Fruit fly (Drosophila melanogaster) whole organism, embryonic: ENCODE results near the gene CG8173.

Source experiments
- Antp ChIP-seq: fragments of 200-800 bp; sonication (Bioruptor generic); optimal IDR thresholded peaks from 3 replicates; lab custom pipeline; 2016; ENCODE audit warnings: missing biosample characterization, missing genetic modification characterization
- BEAF-32 ChIP-seq: fragments of 200-800 bp; sonication (Bioruptor generic); optimal IDR thresholded peaks from 3 replicates; lab custom pipeline; 2017; ENCODE audit warnings: missing biosample characterization, missing genetic modification characterization, mild to moderate bottlenecking, moderate library complexity, missing genetic modification reagents
- Bdp1 ChIP-seq: fragments of 200-800 bp; sonication (Bioruptor generic); optimal IDR thresholded peaks from 3 replicates; lab custom pipeline; 2016; ENCODE audit warnings: missing biosample characterization, missing genetic modification characterization
- CG11247 ChIP-seq: fragments of 200-800 bp; sonication (Bioruptor generic); IDR thresholded peaks from 2 replicates; pipeline ENCODE4 v1.3.6; 2022; ENCODE audit warnings: missing biosample characterization, missing genetic modification characterization
- CG11398 ChIP-seq: fragments of 200-800 bp; sonication (Bioruptor generic); optimal IDR thresholded peaks from 2 replicates; lab custom pipeline; 2016; ENCODE audit warnings: missing biosample characterization, missing genetic modification characterization
- CG12104 ChIP-seq: fragments of 200-800 bp; sonication (Bioruptor generic); optimal IDR thresholded peaks from 3 replicates; lab custom pipeline; 2016; ENCODE audit warnings: missing biosample characterization, missing genetic modification characterization
- CG13424 ChIP-seq: fragments of 200-800 bp; sonication (Bioruptor generic); optimal IDR thresholded peaks from 2 replicates; lab custom pipeline; 2019; ENCODE audit warnings: missing biosample characterization, mild to moderate bottlenecking, missing genetic modification characterization, moderate library complexity
- CG13775 ChIP-seq: fragments of 200-800 bp; sonication (Bioruptor generic); optimal IDR thresholded peaks from 3 replicates; lab custom pipeline; 2017; ENCODE audit warnings: missing biosample characterization, mild to moderate bottlenecking, missing genetic modification characterization
- CG14860 ChIP-seq: fragments of 200-800 bp; sonication (Bioruptor generic); IDR thresholded peaks from 3 replicates; pipeline ENCODE4 v1.3.6; 2022; ENCODE audit warnings: missing biosample characterization, missing genetic modification characterization; ENCODE audit not compliant: partially characterized antibody
- CG17186 ChIP-seq: fragments of 200-800 bp; sonication (Bioruptor generic); optimal IDR thresholded peaks from 3 replicates; lab custom pipeline; 2017; ENCODE audit warnings: missing biosample characterization, missing genetic modification reagents, missing genetic modification characterization
- CG17328 ChIP-seq: fragments of 200-800 bp; sonication (Bioruptor generic); IDR thresholded peaks from 2 replicates; pipeline ENCODE4 v1.3.6; 2022; ENCODE audit warnings: missing biosample characterization, missing genetic modification characterization
- CG17385 ChIP-seq: fragments of 200-800 bp; sonication (Bioruptor generic); optimal IDR thresholded peaks from 3 replicates; lab custom pipeline; 2018; ENCODE audit warnings: missing biosample characterization, mild to moderate bottlenecking, missing genetic modification characterization
- CG17829 ChIP-seq: fragments of 200-800 bp; optimal IDR thresholded peaks from 2 replicates; lab custom pipeline; 2019; ENCODE audit warnings: missing biosample characterization, mild to moderate bottlenecking, missing genetic modification characterization, moderate library complexity
- CG18476 ChIP-seq: fragments of 200-800 bp; sonication (Bioruptor generic); optimal IDR thresholded peaks from 2 replicates; lab custom pipeline; 2016; ENCODE audit warnings: missing biosample characterization, mild to moderate bottlenecking, missing genetic modification characterization
- CG30020 ChIP-seq: fragments of 200-800 bp; optimal IDR thresholded peaks from 2 replicates; lab custom pipeline; 2019; ENCODE audit warnings: missing biosample characterization, mild to moderate bottlenecking, missing genetic modification characterization, moderate library complexity
- CG3407 ChIP-seq: fragments of 200-800 bp; sonication (Bioruptor generic); optimal IDR thresholded peaks from 2 replicates; lab custom pipeline; 2018; ENCODE audit warnings: missing biosample characterization, mild to moderate bottlenecking, missing genetic modification characterization
- CG34376 ChIP-seq: fragments of 200-800 bp; sonication (Bioruptor generic); optimal IDR thresholded peaks from 2 replicates; lab custom pipeline; 2018; ENCODE audit warnings: missing biosample characterization, mild to moderate bottlenecking, missing genetic modification characterization
- CG6854 ChIP-seq: fragments of 200-800 bp; sonication (Bioruptor generic); optimal IDR thresholded peaks from 3 replicates; lab custom pipeline; 2017; ENCODE audit warnings: missing biosample characterization, mild to moderate bottlenecking, missing genetic modification characterization
- CG7372 ChIP-seq: fragments of 200-800 bp; sonication (Bioruptor generic); IDR thresholded peaks from 2 replicates; pipeline ENCODE4 v1.3.6; 2022; ENCODE audit warnings: missing biosample characterization, missing genetic modification characterization
- CG7928 ChIP-seq: fragments of 200-800 bp; sonication (Bioruptor generic); optimal IDR thresholded peaks from 2 replicates; lab custom pipeline; 2017; ENCODE audit warnings: missing biosample characterization, mild to moderate bottlenecking, missing genetic modification characterization
- CG8388 ChIP-seq: fragments of 200-800 bp; sonication (Bioruptor generic); optimal IDR thresholded peaks from 2 replicates; lab custom pipeline; 2019; ENCODE audit warnings: missing biosample characterization, mild to moderate bottlenecking, missing genetic modification characterization, moderate library complexity
- CG9437 ChIP-seq: fragments of 200-800 bp; sonication (Bioruptor generic); optimal IDR thresholded peaks from 2 replicates; lab custom pipeline; 2018; ENCODE audit warnings: missing biosample characterization, mild to moderate bottlenecking, missing genetic modification characterization
- CG9817 ChIP-seq: fragments of 200-800 bp; sonication (Bioruptor generic); optimal IDR thresholded peaks from 2 replicates; lab custom pipeline; 2018; ENCODE audit warnings: missing biosample characterization, mild to moderate bottlenecking, missing genetic modification characterization, moderate library complexity
- CHES-1-like ChIP-seq: fragments of 200-800 bp; sonication (Bioruptor generic); optimal IDR thresholded peaks from 2 replicates; lab custom pipeline; 2016; ENCODE audit warnings: missing biosample characterization, missing genetic modification characterization
- Chrac-16 ChIP-seq: fragments of 200-800 bp; sonication (Bioruptor generic); optimal IDR thresholded peaks from 3 replicates; lab custom pipeline; 2016; ENCODE audit warnings: missing biosample characterization, missing genetic modification characterization
- Dad ChIP-seq: fragments of 200-800 bp; sonication (Bioruptor generic); optimal IDR thresholded peaks from 3 replicates; lab custom pipeline; 2016; ENCODE audit warnings: missing biosample characterization, missing genetic modification characterization
- ERR ChIP-seq: fragments of 200-800 bp; sonication (Bioruptor generic); optimal IDR thresholded peaks from 2 replicates; lab custom pipeline; 2016; ENCODE audit warnings: missing biosample characterization, missing genetic modification characterization
- Gug ChIP-seq: fragments of 200-800 bp; sonication (Bioruptor generic); IDR thresholded peaks from 4 replicates; pipeline ENCODE4 v1.3.6; 2022; ENCODE audit warnings: missing biosample characterization, missing genetic modification characterization
- HmgZ ChIP-seq: fragments of 200-800 bp; sonication (Bioruptor generic); optimal IDR thresholded peaks from 2 replicates; lab custom pipeline; 2018; ENCODE audit warnings: missing biosample characterization, mild to moderate bottlenecking, missing genetic modification characterization
- Hmx ChIP-seq: fragments of 200-800 bp; sonication (Bioruptor generic); optimal IDR thresholded peaks from 2 replicates; lab custom pipeline; 2016; ENCODE audit warnings: missing biosample characterization, missing genetic modification characterization
- Hr3 ChIP-seq: fragments of 200-800 bp; sonication (Bioruptor generic); optimal IDR thresholded peaks from 3 replicates; lab custom pipeline; 2016; ENCODE audit warnings: missing biosample characterization, missing genetic modification characterization
- Kr ChIP-seq: fragments of 200-800 bp; sonication (Bioruptor generic); optimal IDR thresholded peaks from 2 replicates; lab custom pipeline; 2017; ENCODE audit warnings: missing biosample characterization, mild to moderate bottlenecking, missing genetic modification characterization
- NC2α ChIP-seq: fragments of 200-800 bp; sonication (Bioruptor generic); optimal IDR thresholded peaks from 2 replicates; lab custom pipeline; 2016; ENCODE audit warnings: missing biosample characterization, missing genetic modification characterization
- Poxn ChIP-seq: fragments of 200-800 bp; sonication (Bioruptor generic); IDR thresholded peaks from 2 replicates; pipeline ENCODE4 v1.3.6; 2022; ENCODE audit warnings: missing biosample characterization, missing genetic modification characterization
- Xbp1 ChIP-seq: fragments of 200-800 bp; sonication (Bioruptor generic); optimal IDR thresholded peaks from 3 replicates; lab custom pipeline; 2016; ENCODE audit warnings: missing biosample characterization, mild to moderate bottlenecking, missing genetic modification characterization
- caup ChIP-seq: fragments of 200-800 bp; sonication (Bioruptor generic); optimal IDR thresholded peaks from 3 replicates; lab custom pipeline; 2017; ENCODE audit warnings: missing biosample characterization, mild to moderate bottlenecking, missing genetic modification characterization, moderate library complexity; ENCODE audit not compliant: severe bottlenecking
- crc ChIP-seq: fragments of 200-800 bp; sonication (Bioruptor generic); optimal IDR thresholded peaks from 2 replicates; lab custom pipeline; 2016; ENCODE audit warnings: missing biosample characterization, missing genetic modification characterization
- croc ChIP-seq: fragments of 200-800 bp; sonication (Bioruptor generic); conservative IDR thresholded peaks from 3 replicates; pipeline ENCODE4 v1.3.6; 2022; ENCODE audit warnings: missing biosample characterization, missing genetic modification characterization
- ems ChIP-seq: fragments of 200-800 bp; sonication (Bioruptor generic); optimal IDR thresholded peaks from 3 replicates; lab custom pipeline; 2016; ENCODE audit warnings: missing biosample characterization, missing genetic modification characterization
- jing ChIP-seq: fragments of 200-800 bp; sonication (Bioruptor generic); optimal IDR thresholded peaks from 2 replicates; lab custom pipeline; 2018; ENCODE audit warnings: missing biosample characterization, mild to moderate bottlenecking, missing genetic modification characterization
- knrl ChIP-seq: fragments of 200-800 bp; sonication (Bioruptor generic); IDR thresholded peaks from 3 replicates; pipeline ENCODE4 v1.3.6; 2022; ENCODE audit warnings: missing biosample characterization, missing genetic modification characterization; ENCODE audit not compliant: partially characterized antibody
- lilli ChIP-seq: fragments of 200-800 bp; sonication (Bioruptor generic); optimal IDR thresholded peaks from 3 replicates; lab custom pipeline; 2016; ENCODE audit warnings: missing biosample characterization, missing genetic modification characterization
- lov ChIP-seq, 2 experiments: fragments of 200-800 bp in 1 of 2; fragments of >200 bp in 1 of 2; sonication (Bioruptor generic) in 1 of 2; IDR thresholded peaks in 1 of 2; optimal IDR thresholded peaks in 1 of 2; 2 replicates in 1 of 2; 3 replicates in 1 of 2; pipeline versions ENCODE4 v1.3.6 to Lab custom; 2017 to 2022; ENCODE audit warnings: missing biosample characterization in 1 of 2, missing genetic modification characterization in 1 of 2
- maf-S ChIP-seq: fragments of 200-800 bp; sonication (Bioruptor generic); optimal IDR thresholded peaks from 2 replicates; lab custom pipeline; 2016; ENCODE audit warnings: missing biosample characterization, missing genetic modification characterization
- nerfin-1 ChIP-seq: fragments of 200-800 bp; sonication (Bioruptor generic); optimal IDR thresholded peaks from 3 replicates; lab custom pipeline; 2019; ENCODE audit warnings: missing biosample characterization, mild to moderate bottlenecking, missing genetic modification characterization, moderate library complexity
- p53 ChIP-seq: fragments of 200-800 bp; sonication (Bioruptor generic); optimal IDR thresholded peaks from 2 replicates; lab custom pipeline; 2016; ENCODE audit warnings: missing biosample characterization, missing genetic modification characterization
- pho ChIP-seq: fragments of 200-800 bp; sonication (Bioruptor generic); optimal IDR thresholded peaks from 2 replicates; lab custom pipeline; 2016; ENCODE audit warnings: missing biosample characterization, missing genetic modification characterization
- salm ChIP-seq: fragments of 200-800 bp; sonication (Bioruptor generic); optimal IDR thresholded peaks from 2 replicates; lab custom pipeline; 2018; ENCODE audit warnings: missing biosample characterization, mild to moderate bottlenecking, missing genetic modification characterization
- schlank ChIP-seq: fragments of 200-800 bp; sonication (Bioruptor generic); optimal IDR thresholded peaks from 2 replicates; lab custom pipeline; 2018; ENCODE audit warnings: missing biosample characterization, mild to moderate bottlenecking, missing genetic modification characterization
- slou ChIP-seq: fragments of 200-800 bp; sonication (Bioruptor generic); optimal IDR thresholded peaks from 3 replicates; lab custom pipeline; 2016; ENCODE audit warnings: missing biosample characterization, missing genetic modification characterization
- ssp ChIP-seq: fragments of 200-800 bp; sonication (Bioruptor generic); IDR thresholded peaks from 2 replicates; pipeline ENCODE4 v1.3.6; 2022; ENCODE audit warnings: missing biosample characterization, missing genetic modification characterization

Gene CG8173

dm6 chrX:17696637-17697036 is 12.8 kb downstream of the CG8173 start (continued):
- TF ChIP-seq nerfin-1 (tag; lab: Kevin White, UChicago) (no peak), ERR (GFP tag; lab: Kevin White, UChicago) (no peak), CG9817 (tag; lab: Kevin White, UChicago) (peak; percentile 72), crc (no peak), caup (peak; percentile 26), CG11398 (no peak), CG7928 (GFP tag; lab: Kevin White, UChicago) (no peak), jing (no peak), Antp (GFP tag; lab: Kevin White, UChicago) (peak; percentile 1), lilli (GFP tag; lab: Kevin White, UChicago) (peak; percentile 53), croc (GFP tag; lab: Robert Waterston, UW) (no peak), CG30020 (tag; lab: Kevin White, UChicago) (no peak), CG13424 (tag; lab: Kevin White, UChicago) (peak; percentile 55), CG8388 (GFP tag; lab: Kevin White, UChicago) (peak; percentile 9), CG14860 (GFP tag; lab: Robert Waterston, UW) (no peak), CG18476 (GFP tag; lab: Kevin White, UChicago) (no peak), Bdp1 (GFP tag; lab: Kevin White, UChicago) (no peak), HmgZ (tag; lab: Kevin White, UChicago) (peak; percentile 48), CG6854 (peak; percentile 13), Xbp1 (GFP tag; lab: Kevin White, UChicago) (peak; percentile 23), ems (GFP tag; lab: Kevin White, UChicago) (no peak), CG3407 (GFP tag; lab: Kevin White, UChicago) (no peak), Hmx (GFP tag; lab: Kevin White, UChicago) (no peak), CG17186 (no peak), Hr3 (peak; percentile 48), lov (optimal IDR thresholded peaks at IDR 0.05; lab: Kevin White, UChicago) (no peak), lov (GFP tag; IDR thresholded peaks at IDR 0.05; lab: Robert Waterston, UW) (no peak), CG17385 (peak; percentile 62), NC2α (GFP tag; lab: Kevin White, UChicago) (no peak), CG17829 (tag; lab: Kevin White, UChicago) (peak; percentile 33), Dad (GFP tag; lab: Kevin White, UChicago) (no peak), maf-S (no peak), salm (tag; lab: Kevin White, UChicago) (peak; percentile 36), CG9437 (peak; percentile 33), Gug (GFP tag; lab: Robert Waterston, UW) (peak; percentile 14; the same call in 1 of the 4 replicates), schlank (tag; lab: Kevin White, UChicago) (peak; percentile 40), CG12104 (GFP tag; lab: Kevin White, UChicago) (peak; percentile 45), p53 (GFP tag; lab: Kevin White, UChicago) (no peak), CHES-1-like (no peak), CG34376 (GFP tag; lab: Kevin White, UChicago) (peak; percentile 50), CG11247 (GFP tag; lab: Robert Waterston, UW) (peak; percentile 58; the same call in 1 of the 2 replicates), CG7372 (GFP tag; lab: Robert Waterston, UW) (peak; percentile 53; the same call in 1 of the 2 replicates), Kr (GFP tag; lab: Kevin White, UChicago) (no peak), CG17328 (GFP tag; lab: Robert Waterston, UW) (peak; percentile 53; the same call in 1 of the 2 replicates), CG13775 (GFP tag; lab: Kevin White, UChicago) (peak; percentile 7), knrl (GFP tag; lab: Robert Waterston, UW) (no peak), slou (GFP tag; lab: Kevin White, UChicago) (no peak), BEAF-32 (GFP tag; lab: Kevin White, UChicago) (no peak), pho (GFP tag; lab: Kevin White, UChicago) (no peak), Poxn (0 out of 2 replicates have a peak, but pooled peaks have one; percentile 24), Chrac-16 (GFP tag; lab: Kevin White, UChicago) (no peak), ssp (GFP tag; lab: Robert Waterston, UW) (no peak)
